Worm (Caenorhabditis elegans): Measurements from ENCODE around the gene Y94H6A.2.
A peak's percentile ranks its signal among the peaks of the same experiment; 100 is the strongest.

DNA sequence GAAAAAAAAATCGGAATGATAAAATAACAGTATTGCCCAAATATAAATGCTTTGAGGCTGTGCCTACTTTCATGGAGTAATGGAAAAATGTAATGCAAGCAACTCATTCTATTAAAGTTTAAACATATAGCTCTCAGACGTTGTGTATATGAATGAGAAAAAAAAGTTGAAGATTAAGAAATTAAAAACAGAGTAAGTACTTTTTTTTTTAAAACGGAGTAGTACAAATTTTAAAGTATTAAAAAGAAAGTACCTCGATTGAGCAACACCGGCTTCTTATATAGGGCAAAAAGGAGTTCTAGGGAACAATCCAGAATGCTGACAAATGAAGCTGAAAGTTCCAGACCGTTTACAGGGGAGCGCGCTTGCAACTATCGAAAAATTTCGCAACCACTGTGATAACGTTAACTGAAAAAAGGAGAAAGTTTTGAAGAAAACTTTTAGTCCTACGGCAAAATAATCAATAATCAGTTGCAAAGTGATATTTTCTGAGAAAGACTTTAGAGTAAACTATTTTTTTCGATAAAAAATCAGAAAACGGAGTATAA lies 18.9 kb upstream of the Y94H6A.2 start:
- TF ChIP-seq elt-3 (tag; optimal IDR thresholded peaks at IDR 0.05): no peak
- no peak for TF ChIP-seq unc-39 (tag; optimal IDR thresholded peaks at IDR 0.05)
- peak; percentile 65 for TF ChIP-seq ama-1 (optimal IDR thresholded peaks at IDR 0.05)
